Worm (Caenorhabditis elegans) whole organism, late embryonic: Measurements from ENCODE around the gene F44A6.4.

Source experiments
- C08G9.2 ChIP-seq: sonication (generic microtip); optimal IDR thresholded peaks from 2 replicates; lab custom pipeline; 2016; ENCODE audit warnings: mild to moderate bottlenecking, missing genetic modification characterization, moderate library complexity, missing compliant biosample characterization
- C38D4.7 ChIP-seq: fragments of 200-800 bp; sonication (Bioruptor generic); optimal IDR thresholded peaks from 2 replicates; lab custom pipeline; 2018; ENCODE audit warnings: mild to moderate bottlenecking, missing genetic modification characterization, moderate library complexity, missing compliant biosample characterization
- K09A11.1 ChIP-seq: sonication (generic microtip); optimal IDR thresholded peaks from 2 replicates; lab custom pipeline; 2017; ENCODE audit warnings: antibody characterized with exemption, mild to moderate bottlenecking, missing genetic modification characterization, missing compliant biosample characterization; ENCODE audit not compliant: insufficient read depth
- ceh-14 ChIP-seq: sonication (generic microtip); optimal IDR thresholded peaks from 2 replicates; lab custom pipeline; 2016; ENCODE audit warnings: missing genotype, missing genetic modification characterization, missing compliant biosample characterization
- ceh-18 ChIP-seq: sonication (generic microtip); optimal IDR thresholded peaks from 2 replicates; lab custom pipeline; 2016; ENCODE audit warnings: missing genetic modification characterization, missing compliant biosample characterization
- ceh-19 ChIP-seq: fragments of 200-800 bp; sonication (Bioruptor generic); optimal IDR thresholded peaks from 2 replicates; lab custom pipeline; 2018; ENCODE audit warnings: mild to moderate bottlenecking, missing genetic modification characterization, missing compliant biosample characterization
- ceh-22 ChIP-seq: sonication (generic microtip); optimal IDR thresholded peaks from 2 replicates; lab custom pipeline; 2017; ENCODE audit warnings: missing biosample characterization, missing genetic modification characterization
- ceh-30 ChIP-seq: fragments of 150-350 bp; optimal IDR thresholded peaks from 2 replicates; lab custom pipeline; 2014; ENCODE audit warnings: missing biosample characterization, missing genetic modification characterization
- ceh-31 ChIP-seq: sonication (generic microtip); optimal IDR thresholded peaks from 2 replicates; lab custom pipeline; 2016; ENCODE audit warnings: missing genetic modification characterization, missing compliant biosample characterization
- ceh-34 ChIP-seq: sonication (generic microtip); optimal IDR thresholded peaks from 2 replicates; lab custom pipeline; 2016; ENCODE audit warnings: mild to moderate bottlenecking, missing genetic modification characterization, missing compliant biosample characterization
- ceh-48 ChIP-seq: sonication (generic microtip); optimal IDR thresholded peaks from 2 replicates; lab custom pipeline; 2016; ENCODE audit warnings: missing genetic modification characterization, inconsistent platforms, missing compliant biosample characterization
- dve-1 ChIP-seq: sonication (generic microtip); optimal IDR thresholded peaks from 2 replicates; lab custom pipeline; 2017; ENCODE audit warnings: antibody characterized with exemption, mild to moderate bottlenecking, missing genetic modification characterization, missing compliant biosample characterization
- elt-2 ChIP-seq: sonication (generic microtip); optimal IDR thresholded peaks from 2 replicates; lab custom pipeline; 2016; ENCODE audit warnings: missing genetic modification reagents, missing genetic modification characterization, missing compliant biosample characterization
- ets-4 ChIP-seq: sonication (generic microtip); optimal IDR thresholded peaks from 2 replicates; lab custom pipeline; 2016; ENCODE audit warnings: missing genetic modification characterization, missing compliant biosample characterization
- fax-1 ChIP-seq: sonication (generic microtip); optimal IDR thresholded peaks from 2 replicates; lab custom pipeline; 2016; ENCODE audit warnings: missing genotype, missing genetic modification characterization, missing compliant biosample characterization
- fkh-6 ChIP-seq: sonication (generic microtip); optimal IDR thresholded peaks from 2 replicates; lab custom pipeline; 2016; ENCODE audit warnings: missing genetic modification characterization, missing compliant biosample characterization
- gmeb-2 ChIP-seq: sonication (generic microtip); optimal IDR thresholded peaks from 2 replicates; lab custom pipeline; 2016; ENCODE audit warnings: missing genetic modification characterization, inconsistent platforms, missing compliant biosample characterization
- hlh-15 ChIP-seq: sonication (generic microtip); optimal IDR thresholded peaks from 2 replicates; lab custom pipeline; 2016; ENCODE audit warnings: missing genetic modification characterization, missing compliant biosample characterization
- hlh-30 ChIP-seq: sonication (generic microtip); optimal IDR thresholded peaks from 2 replicates; lab custom pipeline; 2017; ENCODE audit warnings: antibody characterized with exemption, missing genetic modification characterization, missing compliant biosample characterization; ENCODE audit not compliant: insufficient read depth
- hlh-6 ChIP-seq: sonication (generic microtip); optimal IDR thresholded peaks from 2 replicates; lab custom pipeline; 2016; ENCODE audit warnings: missing genotype, missing genetic modification characterization, missing compliant biosample characterization
- hlh-8 ChIP-seq: sonication (generic microtip); optimal IDR thresholded peaks from 2 replicates; lab custom pipeline; 2016; ENCODE audit warnings: missing genotype, missing genetic modification characterization, missing compliant biosample characterization
- lim-6 ChIP-seq: sonication (generic microtip); optimal IDR thresholded peaks from 2 replicates; lab custom pipeline; 2016; ENCODE audit warnings: missing genetic modification characterization, missing compliant biosample characterization
- madf-2 ChIP-seq: sonication (generic microtip); optimal IDR thresholded peaks from 2 replicates; lab custom pipeline; 2017; ENCODE audit warnings: missing genetic modification characterization, missing compliant biosample characterization
- nfya-1 ChIP-seq: sonication (generic microtip); optimal IDR thresholded peaks from 2 replicates; lab custom pipeline; 2017; ENCODE audit warnings: missing genetic modification characterization, mild to moderate bottlenecking, missing compliant biosample characterization, antibody characterized with exemption, moderate library complexity
- nhr-232 ChIP-seq: sonication (generic microtip); optimal IDR thresholded peaks from 2 replicates; lab custom pipeline; 2016; ENCODE audit warnings: missing genetic modification characterization, missing compliant biosample characterization
- pha-2 ChIP-seq: sonication (generic microtip); optimal IDR thresholded peaks from 2 replicates; lab custom pipeline; 2017; ENCODE audit warnings: mild to moderate bottlenecking, missing genetic modification characterization, missing compliant biosample characterization
- pha-4 ChIP-seq: fragments of 150-350 bp; optimal IDR thresholded peaks from 2 replicates; lab custom pipeline; 2018; ENCODE audit warnings: missing biosample characterization, missing genetic modification reagents, missing genetic modification characterization
- pros-1 ChIP-seq: fragments of 150-350 bp; optimal IDR thresholded peaks from 2 replicates; lab custom pipeline; 2014; ENCODE audit warnings: missing biosample characterization, missing genetic modification reagents, missing genetic modification characterization
- ref-2 ChIP-seq: sonication (generic microtip); optimal IDR thresholded peaks from 2 replicates; lab custom pipeline; 2016; ENCODE audit warnings: missing genetic modification characterization, missing compliant biosample characterization
- rnt-1 ChIP-seq: sonication (generic microtip); optimal IDR thresholded peaks from 2 replicates; lab custom pipeline; 2016; ENCODE audit warnings: missing genetic modification characterization, missing compliant biosample characterization
- sdc-2 ChIP-seq: sonication (generic microtip); optimal IDR thresholded peaks from 2 replicates; lab custom pipeline; 2016; ENCODE audit warnings: missing genotype, missing genetic modification characterization, missing compliant biosample characterization
- sox-2 ChIP-seq: fragments of 200-800 bp; sonication (Bioruptor generic); IDR thresholded peaks from 2 replicates; pipeline ENCODE4 v1.3.6; 2022; ENCODE audit warnings: missing genetic modification reagents, missing genetic modification characterization, missing compliant biosample characterization
- sox-4 ChIP-seq: sonication (generic microtip); optimal IDR thresholded peaks from 2 replicates; lab custom pipeline; 2017; ENCODE audit warnings: mild to moderate bottlenecking, missing genetic modification characterization, inconsistent platforms, missing compliant biosample characterization
- syd-9 ChIP-seq: sonication (generic microtip); optimal IDR thresholded peaks from 2 replicates; lab custom pipeline; 2016; ENCODE audit warnings: mild to moderate bottlenecking, missing genetic modification characterization, moderate library complexity, missing compliant biosample characterization
- tbx-2 ChIP-seq: sonication (generic microtip); optimal IDR thresholded peaks from 2 replicates; lab custom pipeline; 2016; ENCODE audit warnings: missing genetic modification characterization, missing compliant biosample characterization
- tbx-7 ChIP-seq: sonication (generic microtip); optimal IDR thresholded peaks from 2 replicates; lab custom pipeline; 2016; ENCODE audit warnings: missing genotype, missing genetic modification characterization, missing compliant biosample characterization
- unc-42 ChIP-seq: sonication (generic microtip); optimal IDR thresholded peaks from 2 replicates; lab custom pipeline; 2016; ENCODE audit warnings: missing genotype, missing genetic modification characterization, missing compliant biosample characterization
- unc-55 ChIP-seq: sonication (generic microtip); optimal IDR thresholded peaks from 2 replicates; lab custom pipeline; 2017; ENCODE audit warnings: missing biosample characterization, missing genetic modification reagents, missing genetic modification characterization
- unc-86 ChIP-seq: sonication (generic microtip); optimal IDR thresholded peaks from 2 replicates; lab custom pipeline; 2016; ENCODE audit warnings: missing genetic modification characterization, missing compliant biosample characterization
- zip-5 ChIP-seq: sonication (generic microtip); optimal IDR thresholded peaks from 2 replicates; lab custom pipeline; 2016; ENCODE audit warnings: missing genetic modification characterization, missing compliant biosample characterization
- ztf-16 ChIP-seq: sonication (generic microtip); optimal IDR thresholded peaks from 2 replicates; lab custom pipeline; 2017; ENCODE audit warnings: missing genetic modification characterization, missing compliant biosample characterization

F44A6.4 gene

ce11 chrX:10206008-10206407, 9.3 kb downstream of the F44A6.4 start:
- TF ChIP-seq sox-4 (tag; lab: Kevin White, UChicago): no peak
- peak; percentile 8 for TF ChIP-seq elt-2 (tag; lab: Kevin White, UChicago)
- TF ChIP-seq ref-2 (tag; lab: Kevin White, UChicago): peak; percentile 22

- TF ChIP-seq ceh-30 (tag; lab: Kevin White, UChicago): no peak
- no peak for TF ChIP-seq K09A11.1
- TF ChIP-seq ztf-16 (tag; lab: Kevin White, UChicago): no peak
- TF ChIP-seq C38D4.7 (GFP tag; lab: Kevin White, UChicago): no peak
- no peak for TF ChIP-seq rnt-1 (tag; lab: Kevin White, UChicago)
- TF ChIP-seq hlh-30: no peak
- no peak for TF ChIP-seq ceh-14 (tag; lab: Kevin White, UChicago)
- TF ChIP-seq fax-1 (tag; lab: Kevin White, UChicago): no peak
- no peak for TF ChIP-seq pros-1 (tag; lab: Kevin White, UChicago)
- TF ChIP-seq C08G9.2 (tag; lab: Kevin White, UChicago): no peak
- TF ChIP-seq pha-2 (tag; lab: Kevin White, UChicago): no peak
- no peak for TF ChIP-seq ceh-22 (tag; lab: Kevin White, UChicago)
- no peak for TF ChIP-seq tbx-7
- no peak for TF ChIP-seq ceh-31 (tag; lab: Kevin White, UChicago)
- TF ChIP-seq unc-42 (tag; lab: Kevin White, UChicago): no peak
- no peak for TF ChIP-seq hlh-6 (tag; lab: Kevin White, UChicago)
- no peak for TF ChIP-seq ceh-18
- no peak for TF ChIP-seq syd-9 (tag; lab: Kevin White, UChicago)
- TF ChIP-seq, all 69 proteins: peak for 0
Observed at ce11 chrX:10205321-10205720, 10.0 kb downstream of the F44A6.4 start, which contains the start of gene sex-1. Gene sex-1, minus strand, starts transcription at chrX:10205421.

- TF ChIP-seq madf-2 (tag; lab: Kevin White, UChicago) (no peak), nhr-232 (no peak), dve-1 (tag; lab: Kevin White, UChicago) (no peak), nfya-1 (tag; lab: Kevin White, UChicago) (no peak), ets-4 (tag; lab: Kevin White, UChicago) (no peak), syd-9 (tag; lab: Kevin White, UChicago) (no peak), fkh-6 (no peak), hlh-15 (tag; lab: Kevin White, UChicago) (no peak), unc-86 (tag; lab: Kevin White, UChicago) (no peak), tbx-7 (no peak), ceh-31 (tag; lab: Kevin White, UChicago) (peak; percentile 27), pha-4 (tag; lab: Kevin White, UChicago) (no peak), tbx-2 (peak; percentile 34), fax-1 (tag; lab: Kevin White, UChicago) (no peak), unc-55 (peak; percentile 56), elt-2 (tag; lab: Kevin White, UChicago) (peak; percentile 22), ref-2 (tag; lab: Kevin White, UChicago) (peak; percentile 42), hlh-6 (tag; lab: Kevin White, UChicago) (no peak), ceh-34 (tag; lab: Kevin White, UChicago) (no peak), sdc-2 (tag; lab: Kevin White, UChicago) (peak; percentile 34), hlh-8 (no peak), hlh-30 (no peak), sox-2 (GFP tag; lab: Robert Waterston, UW) (no peak), zip-5 (tag; lab: Kevin White, UChicago) (no peak), lim-6 (no peak), pha-2 (tag; lab: Kevin White, UChicago) (no peak), K09A11.1 (no peak), ceh-19 (GFP tag; lab: Kevin White, UChicago) (no peak), ceh-48 (tag; lab: Kevin White, UChicago) (no peak), gmeb-2 (tag; lab: Kevin White, UChicago) (no peak), C38D4.7 (GFP tag; lab: Kevin White, UChicago) (no peak)
Observed at ce11 chrX:10204313-10205063, 10.8 kb downstream of the F44A6.4 start.
